Worm (Caenorhabditis elegans) whole organism, L1 larva: ENCODE data around the gene gcy-14.

Experiments
- C04F5.9 ChIP-seq: sonication (generic microtip); optimal IDR thresholded peaks from 2 replicates; lab custom pipeline; 2016; ENCODE audit warnings: missing genetic modification characterization, missing compliant biosample characterization
- aly-2 ChIP-seq: fragments of 150-350 bp; optimal IDR thresholded peaks from 2 replicates; lab custom pipeline; 2014; ENCODE audit warnings: missing biosample characterization, missing genetic modification characterization
- fkh-8 ChIP-seq: sonication (generic microtip); optimal IDR thresholded peaks from 2 replicates; lab custom pipeline; 2016; ENCODE audit warnings: mild to moderate bottlenecking, missing genetic modification characterization, missing compliant biosample characterization

- no peak for TF ChIP-seq aly-2 (tag; lab: Kevin White, UChicago)
- no peak for TF ChIP-seq fkh-8 (tag; lab: Kevin White, UChicago)
- TF ChIP-seq C04F5.9 (tag; lab: Kevin White, UChicago) = no peak
Observed at ce11 chrV:14859380-14859779, 8.7 kb downstream of the gcy-14 start.
